Fruit fly (Drosophila melanogaster) whole organism: ENCODE measurements around the gene Pisd.

Experiments
- CG8478 ChIP-seq: fragments of >200 bp; optimal IDR thresholded peaks from 2 replicates; lab custom pipeline; 2018; ENCODE audit warnings: inconsistent platforms
- pan ChIP-seq: fragments of >200 bp; optimal IDR thresholded peaks from 2 replicates; lab custom pipeline; 2017
- usp ChIP-seq: fragments of >200 bp; optimal IDR thresholded peaks from 2 replicates; lab custom pipeline; 2017; ENCODE audit warnings: missing biosample characterization, missing genetic modification characterization, mixed read lengths

DNA sequence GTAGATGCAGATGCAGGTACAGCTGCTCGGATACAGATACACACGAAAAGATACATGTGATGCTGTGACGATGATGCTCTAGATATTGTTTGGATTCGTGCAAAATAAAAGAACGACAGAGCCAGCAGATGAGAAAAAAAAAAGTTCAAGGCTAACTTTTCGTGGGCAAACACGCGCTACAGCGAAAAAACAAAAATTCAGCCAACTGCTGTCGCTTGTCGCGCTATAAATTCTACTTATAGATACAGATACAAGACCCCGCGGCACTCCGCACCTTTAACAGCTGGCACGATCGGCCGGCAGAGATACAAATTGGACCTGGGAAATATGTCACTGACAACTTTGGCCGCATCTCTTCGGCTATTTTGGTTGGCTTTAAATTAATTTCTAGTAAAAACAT is 24.1 kb upstream of the Pisd start:
- TF ChIP-seq usp (no peak), pan (lab: Kevin White, UChicago) (no peak), CG8478 (lab: Kevin White, UChicago) (no peak)
